Worm (Caenorhabditis elegans) whole organism, young adult: ENCODE data around the gene npr-20.

Experiments used
- B0261.1 ChIP-seq: sonication (generic microtip); optimal IDR thresholded peaks from 2 replicates; lab custom pipeline; 2016; ENCODE audit warnings: mild to moderate bottlenecking, missing genetic modification characterization, moderate library complexity, missing compliant biosample characterization
- C06A6.2 ChIP-seq: fragments of 200-800 bp; sonication (Bioruptor generic); conservative IDR thresholded peaks from 2 replicates; pipeline ENCODE4 v1.3.6; 2022; ENCODE audit warnings: missing genetic modification characterization, missing compliant biosample characterization
- F23B12.7 ChIP-seq: sonication (generic microtip); optimal IDR thresholded peaks from 2 replicates; lab custom pipeline; 2017; ENCODE audit warnings: missing genetic modification characterization, mild to moderate bottlenecking, missing compliant biosample characterization, antibody characterized with exemption, moderate library complexity; ENCODE audit not compliant: insufficient read depth
- F49E8.2 ChIP-seq: sonication (generic microtip); optimal IDR thresholded peaks from 3 replicates; lab custom pipeline; 2017; ENCODE audit warnings: missing genetic modification characterization, mild to moderate bottlenecking, missing compliant biosample characterization, antibody characterized with exemption, moderate library complexity; ENCODE audit not compliant: insufficient read depth
- F52B5.7 ChIP-seq: sonication (generic microtip); optimal IDR thresholded peaks from 2 replicates; lab custom pipeline; 2016; ENCODE audit warnings: mild to moderate bottlenecking, missing genetic modification characterization, missing compliant biosample characterization
- K12H6.12 ChIP-seq: fragments of 200-800 bp; sonication (Bioruptor generic); optimal IDR thresholded peaks from 2 replicates; lab custom pipeline; 2018; ENCODE audit warnings: mild to moderate bottlenecking, missing genetic modification characterization, missing compliant biosample characterization
- T07F8.4 ChIP-seq: sonication (generic microtip); optimal IDR thresholded peaks from 2 replicates; lab custom pipeline; 2016; ENCODE audit warnings: mild to moderate bottlenecking, missing genetic modification characterization, moderate library complexity, missing compliant biosample characterization
- T26A5.8 ChIP-seq: sonication (generic microtip); optimal IDR thresholded peaks from 2 replicates; lab custom pipeline; 2016; ENCODE audit warnings: missing genetic modification characterization, missing compliant biosample characterization
- Y53G8AR.9 ChIP-seq: fragments of 200-800 bp; sonication (Bioruptor generic); conservative IDR thresholded peaks from 2 replicates; pipeline ENCODE4 v1.3.6; 2022; ENCODE audit warnings: missing genetic modification reagents, missing genetic modification characterization, missing compliant biosample characterization
- Y67H2A.10 ChIP-seq: fragments of 200-800 bp; sonication (Bioruptor generic); conservative IDR thresholded peaks from 2 replicates; pipeline ENCODE4 v1.3.6; 2022; ENCODE audit warnings: missing genetic modification reagents, missing genetic modification characterization, missing compliant biosample characterization
- ama-1 ChIP-seq, 3 experiments: fragments of 150-350 bp in 1 of 3; sonication (generic microtip) in 2 of 3; optimal IDR thresholded peaks; 2 replicates each; lab custom pipeline; 2014 to 2018; ENCODE audit warnings: missing biosample characterization in 2 of 3, missing genetic modification characterization in 2 of 3, missing genetic modification reagents in 2 of 3
- aptf-3 ChIP-seq: fragments of 200-800 bp; sonication (Bioruptor generic); IDR thresholded peaks from 2 replicates; pipeline ENCODE4 v1.3.6; 2022; ENCODE audit warnings: missing genetic modification characterization, missing compliant biosample characterization
- attf-3 ChIP-seq: fragments of 200-800 bp; sonication (Bioruptor generic); conservative IDR thresholded peaks from 2 replicates; pipeline ENCODE4 v1.3.6; 2022; ENCODE audit warnings: missing genetic modification reagents, missing genetic modification characterization, missing compliant biosample characterization
- attf-5 ChIP-seq: fragments of 200-800 bp; sonication (Bioruptor generic); optimal IDR thresholded peaks from 2 replicates; lab custom pipeline; 2018; ENCODE audit warnings: mild to moderate bottlenecking, missing genetic modification characterization, missing compliant biosample characterization
- cebp-2 ChIP-seq: fragments of 200-800 bp; sonication (Bioruptor generic); IDR thresholded peaks from 2 replicates; pipeline ENCODE4 v1.3.6; 2022; ENCODE audit warnings: missing genetic modification characterization, missing compliant biosample characterization
- ceh-100 ChIP-seq: fragments of 200-800 bp; sonication (Bioruptor generic); IDR thresholded peaks from 2 replicates; pipeline ENCODE4 v1.3.6; 2022; ENCODE audit warnings: missing genetic modification reagents, missing genetic modification characterization, missing compliant biosample characterization
- ceh-27 ChIP-seq: fragments of 200-800 bp; sonication (Bioruptor generic); optimal IDR thresholded peaks from 2 replicates; lab custom pipeline; 2018; ENCODE audit warnings: mild to moderate bottlenecking, missing genetic modification characterization, moderate library complexity, missing compliant biosample characterization
- dpl-1 ChIP-seq: fragments of 150-350 bp; optimal IDR thresholded peaks from 2 replicates; lab custom pipeline; 2014; ENCODE audit warnings: missing biosample characterization, missing genetic modification reagents, missing genetic modification characterization
- efl-1 ChIP-seq: fragments of 150-350 bp; optimal IDR thresholded peaks from 2 replicates; lab custom pipeline; 2014; ENCODE audit warnings: missing biosample characterization, missing genetic modification reagents, missing genetic modification characterization
- egl-44 ChIP-seq: fragments of 200-800 bp; sonication (Bioruptor generic); IDR thresholded peaks from 2 replicates; pipeline ENCODE4 v1.3.6; 2022; ENCODE audit warnings: missing genetic modification reagents, missing genetic modification characterization, missing compliant biosample characterization
- ets-4 ChIP-seq: fragments of 200-800 bp; sonication (Bioruptor generic); optimal IDR thresholded peaks from 2 replicates; lab custom pipeline; 2018; ENCODE audit warnings: mild to moderate bottlenecking, missing genetic modification characterization, missing compliant biosample characterization
- him-1 ChIP-seq: sonication (generic microtip); optimal IDR thresholded peaks from 2 replicates; lab custom pipeline; 2016; ENCODE audit warnings: missing genotype, missing genetic modification reagents, missing genetic modification characterization, missing compliant biosample characterization
- lin-35 ChIP-seq, 3 experiments: fragments of 150-350 bp in 2 of 3; sonication (generic microtip) in 1 of 3; optimal IDR thresholded peaks; 2 replicates each; lab custom pipeline; 2014 to 2018; ENCODE audit warnings: missing biosample characterization in 3 of 3, missing genetic modification characterization in 3 of 3, missing genetic modification reagents in 3 of 3
- lin-54 ChIP-seq: fragments of 200-800 bp; sonication (Bioruptor generic); optimal IDR thresholded peaks from 2 replicates; lab custom pipeline; 2018; ENCODE audit warnings: mild to moderate bottlenecking, missing genetic modification characterization, missing compliant biosample characterization
- lsl-1 ChIP-seq: fragments of 200-800 bp; sonication (Bioruptor generic); optimal IDR thresholded peaks from 2 replicates; lab custom pipeline; 2018; ENCODE audit warnings: mild to moderate bottlenecking, missing genetic modification characterization, moderate library complexity, missing compliant biosample characterization
- lsy-27 ChIP-seq: sonication (generic microtip); optimal IDR thresholded peaks from 2 replicates; lab custom pipeline; 2017; ENCODE audit warnings: missing genetic modification characterization, mild to moderate bottlenecking, missing compliant biosample characterization, antibody characterized with exemption, missing genotype, borderline replicate concordance; ENCODE audit not compliant: insufficient read depth
- madf-8 ChIP-seq: fragments of 200-800 bp; sonication (Bioruptor generic); conservative IDR thresholded peaks from 2 replicates; pipeline ENCODE4 v1.3.6; 2022; ENCODE audit warnings: missing genetic modification reagents, missing genetic modification characterization, missing compliant biosample characterization
- mcd-1 ChIP-seq: fragments of 200-800 bp; sonication (Bioruptor generic); IDR thresholded peaks from 2 replicates; pipeline ENCODE4 v1.3.6; 2022; ENCODE audit warnings: missing genetic modification reagents, missing genetic modification characterization, missing compliant biosample characterization
- mel-28 ChIP-seq: sonication (generic microtip); optimal IDR thresholded peaks from 2 replicates; lab custom pipeline; 2016; ENCODE audit warnings: borderline replicate concordance, mild to moderate bottlenecking, missing genetic modification characterization, missing compliant biosample characterization
- mes-4 ChIP-seq: sonication (generic microtip); optimal IDR thresholded peaks from 2 replicates; lab custom pipeline; 2016; ENCODE audit warnings: missing genotype, missing genetic modification characterization, missing compliant biosample characterization
- mxl-1 ChIP-seq: sonication (generic microtip); optimal IDR thresholded peaks from 2 replicates; lab custom pipeline; 2016; ENCODE audit warnings: missing genetic modification characterization, missing compliant biosample characterization
- nfya-2 ChIP-seq: fragments of 200-800 bp; sonication (Bioruptor generic); IDR thresholded peaks from 2 replicates; pipeline ENCODE4 v1.3.6; 2022; ENCODE audit warnings: missing genetic modification reagents, missing genetic modification characterization, missing compliant biosample characterization
- rcor-1 ChIP-seq: fragments of 200-800 bp; sonication (Bioruptor generic); IDR thresholded peaks from 2 replicates; pipeline ENCODE4 v1.3.6; 2022; ENCODE audit warnings: missing genetic modification reagents, missing genetic modification characterization, missing compliant biosample characterization
- snpc-1.1 ChIP-seq: sonication (generic microtip); optimal IDR thresholded peaks from 2 replicates; lab custom pipeline; 2017; ENCODE audit warnings: missing genetic modification characterization, mild to moderate bottlenecking, missing compliant biosample characterization, antibody characterized with exemption, moderate library complexity, missing genotype, missing genetic modification reagents; ENCODE audit not compliant: insufficient read depth
- snpc-1.3 ChIP-seq: sonication (generic microtip); optimal IDR thresholded peaks from 2 replicates; lab custom pipeline; 2017; ENCODE audit warnings: missing genetic modification characterization, mild to moderate bottlenecking, missing compliant biosample characterization, antibody characterized with exemption, moderate library complexity, missing genotype, missing genetic modification reagents; ENCODE audit not compliant: insufficient read depth
- snpc-3.4 ChIP-seq: sonication (generic microtip); optimal IDR thresholded peaks from 2 replicates; lab custom pipeline; 2017; ENCODE audit warnings: missing genetic modification characterization, mild to moderate bottlenecking, missing compliant biosample characterization, antibody characterized with exemption, moderate library complexity, missing genotype, missing genetic modification reagents
- somi-1 ChIP-seq: fragments of 200-800 bp; sonication (Bioruptor generic); optimal IDR thresholded peaks from 2 replicates; lab custom pipeline; 2018; ENCODE audit warnings: mild to moderate bottlenecking, missing genetic modification characterization, missing compliant biosample characterization
- tbp1 ChIP-seq: fragments of 200-800 bp; sonication (Bioruptor generic); optimal IDR thresholded peaks from 2 replicates; lab custom pipeline; 2018; ENCODE audit warnings: mild to moderate bottlenecking, missing genetic modification characterization, missing compliant biosample characterization
- zfh-2 ChIP-seq: fragments of 200-800 bp; sonication (Bioruptor generic); conservative IDR thresholded peaks from 2 replicates; pipeline ENCODE4 v1.3.6; 2022; ENCODE audit warnings: missing genetic modification reagents, missing genetic modification characterization, missing compliant biosample characterization
- ztf-28 ChIP-seq: fragments of 200-800 bp; sonication (Bioruptor generic); IDR thresholded peaks from 2 replicates; pipeline ENCODE4 v1.3.6; 2022; ENCODE audit warnings: missing genetic modification reagents, missing genetic modification characterization, missing compliant biosample characterization
- ztf-6 ChIP-seq: fragments of 200-800 bp; sonication (Bioruptor generic); IDR thresholded peaks from 2 replicates; pipeline ENCODE4 v1.3.6; 2022; ENCODE audit warnings: missing genetic modification reagents, missing genetic modification characterization, missing compliant biosample characterization

The npr-20 gene

ce11 chrII:8853238-8853637 is 11.7 kb downstream of the npr-20 start:
- TF ChIP-seq lsy-27: no peak
- no peak for TF ChIP-seq lin-54

- TF ChIP-seq mcd-1 (no peak), K12H6.12 (tag; lab: Kevin White, UChicago) (no peak), snpc-1.3 (tag; lab: Kevin White, UChicago) (no peak), zfh-2 (GFP tag; lab: Robert Waterston, UW) (no peak), snpc-3.4 (no peak), ztf-28 (GFP tag; lab: Robert Waterston, UW) (no peak), dpl-1 (GFP tag; lab: Kevin White, UChicago) (no peak), egl-44 (GFP tag; lab: Robert Waterston, UW) (no peak), attf-3 (GFP tag; lab: Robert Waterston, UW) (no peak), mxl-1 (tag; lab: Kevin White, UChicago) (no peak)
Observed at ce11 chrII:8851996-8852587, 12.9 kb downstream of the npr-20 start, which contains the start of gene oac-46. Gene oac-46 (minus strand): TSS chrII:8852096.

ce11 chrII:8848984-8849383 is 16.0 kb downstream of the npr-20 start:
- TF ChIP-seq tbp1 (no peak), T07F8.4 (tag; lab: Kevin White, UChicago) (no peak), mel-28 (tag; lab: Kevin White, UChicago) (no peak), madf-8 (GFP tag; lab: Robert Waterston, UW) (no peak), attf-3 (GFP tag; lab: Robert Waterston, UW) (no peak), B0261.1 (tag; lab: Kevin White, UChicago) (no peak), dpl-1 (GFP tag; lab: Kevin White, UChicago) (no peak), nfya-2 (GFP tag; lab: Robert Waterston, UW) (no peak), lsl-1 (GFP tag; lab: Kevin White, UChicago) (no peak), egl-44 (GFP tag; lab: Robert Waterston, UW) (no peak), somi-1 (no peak), ceh-27 (GFP tag; lab: Kevin White, UChicago) (no peak)
- TF ChIP-seq, all 124 proteins: peak for 0

DNA sequence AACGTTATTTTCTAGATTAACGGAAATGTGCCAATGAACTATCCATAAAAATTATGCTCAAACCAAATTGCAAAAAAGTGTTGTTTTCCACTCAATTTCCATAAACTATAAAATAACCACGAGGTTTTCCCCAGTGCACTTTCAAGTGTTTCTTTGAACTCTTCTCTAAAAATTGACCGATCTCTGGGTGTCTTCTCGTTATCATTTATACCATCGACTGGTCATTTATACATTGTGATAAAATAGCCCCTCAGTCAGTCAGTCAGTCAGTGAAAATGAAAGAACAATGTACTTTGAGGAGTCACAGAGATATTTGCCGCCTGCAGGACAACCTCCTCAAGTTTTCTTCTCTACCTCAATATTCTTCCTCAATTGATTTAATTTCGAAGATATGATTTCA is 19.0 kb downstream of the npr-20 start:
- no peak for TF ChIP-seq snpc-3.4
- no peak for TF ChIP-seq F49E8.2 (tag; lab: Kevin White, UChicago)
- TF ChIP-seq cebp-2 (GFP tag; lab: Robert Waterston, UW): no peak
- TF ChIP-seq T26A5.8 (tag; lab: Kevin White, UChicago): no peak
- no peak for TF ChIP-seq Y53G8AR.9 (GFP tag; lab: Robert Waterston, UW)
- no peak for TF ChIP-seq lin-54
- no peak for TF ChIP-seq C06A6.2 (GFP tag; lab: Robert Waterston, UW)
- TF ChIP-seq ceh-100 (GFP tag; lab: Robert Waterston, UW): no peak
- no peak for TF ChIP-seq ztf-6
- TF ChIP-seq rcor-1 (GFP tag; lab: Robert Waterston, UW): no peak
- TF ChIP-seq ets-4 (GFP tag; lab: Kevin White, UChicago): no peak
- no peak for TF ChIP-seq mes-4

DNA sequence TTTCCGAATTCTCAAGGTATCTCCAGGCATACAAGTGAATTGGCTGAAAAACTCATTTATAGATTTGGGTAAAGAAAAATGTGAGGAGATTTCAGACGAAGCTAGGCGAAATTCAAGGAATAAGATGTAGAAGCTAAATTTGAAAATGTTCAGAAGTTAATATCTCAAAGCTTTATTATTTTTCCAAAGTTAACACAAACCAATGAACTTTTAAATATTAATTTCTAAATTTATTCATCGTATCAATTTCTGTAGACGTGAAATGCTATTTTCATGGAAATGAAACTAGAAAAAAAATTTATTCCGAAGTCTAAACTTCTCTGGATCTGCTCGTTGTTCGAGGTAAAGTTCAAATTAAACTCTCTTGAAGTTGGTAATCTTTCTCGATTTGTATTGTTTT is 19.7 kb downstream of the npr-20 start, which contains the start of gene agxt-1:
Gene agxt-1, plus strand, starts transcription at position 301 of the 400 bp plus-strand sequence.
- TF ChIP-seq F23B12.7 (tag; lab: Kevin White, UChicago): no peak
- no peak for TF ChIP-seq snpc-1.1 (tag; lab: Kevin White, UChicago)
- TF ChIP-seq attf-5 (GFP tag; lab: Kevin White, UChicago): no peak
- no peak for TF ChIP-seq him-1
- TF ChIP-seq Y67H2A.10 (GFP tag; lab: Robert Waterston, UW): no peak
- TF ChIP-seq lin-35 (GFP tag; optimal IDR thresholded peaks at IDR 0.05; lab: Kevin White, UChicago): no peak
- no peak for TF ChIP-seq aptf-3 (GFP tag; lab: Robert Waterston, UW)
- no peak for TF ChIP-seq efl-1 (GFP tag; lab: Kevin White, UChicago)
- TF ChIP-seq F52B5.7 (tag; lab: Kevin White, UChicago): no peak
- no peak for TF ChIP-seq ama-1 (optimal IDR thresholded peaks at IDR 0.05; lab: Kevin White, UChicago)
- TF ChIP-seq ama-1 (GFP tag; optimal IDR thresholded peaks at IDR 0.05; lab: Kevin White, UChicago): no peak
